Worm (Caenorhabditis elegans): ENCODE measurements around the gene ZK1128.1.
A peak's percentile ranks its signal among the peaks of the same experiment; 100 is the strongest.

Gene ZK1128.1

DNA sequence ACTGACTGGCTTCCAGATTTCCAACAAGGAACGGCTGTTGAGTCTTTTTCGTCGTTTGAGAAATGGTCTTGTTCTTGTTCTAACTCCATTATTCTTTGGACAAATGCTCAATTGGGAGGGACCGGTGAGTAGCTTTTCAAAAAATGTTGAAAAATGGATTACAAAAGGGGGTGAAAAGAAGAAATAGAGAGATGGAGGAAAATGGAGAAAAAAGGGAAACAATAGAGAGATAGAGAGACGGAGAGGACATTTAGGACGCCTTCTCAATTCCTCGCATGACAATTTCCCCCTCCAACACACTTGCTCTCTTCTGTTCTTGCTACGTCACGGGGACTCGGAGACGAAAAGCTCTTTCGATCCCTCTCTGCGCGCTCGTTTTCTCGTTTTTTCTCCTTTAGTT, 38.4 kb upstream of the ZK1128.1 start:
- TF ChIP-seq ceh-18 (tag; optimal IDR thresholded peaks at IDR 0.05) (peak; percentile 18), ceh-31 (tag; optimal IDR thresholded peaks at IDR 0.05) (peak; percentile 62), dmd-4 (tag; optimal IDR thresholded peaks at IDR 0.05; ENCODE audit: borderline replicate concordance) (no peak), tbx-2 (tag; optimal IDR thresholded peaks at IDR 0.05) (no peak), K02D7.2 (tag; optimal IDR thresholded peaks at IDR 0.05) (no peak), ceh-24 (tag; optimal IDR thresholded peaks at IDR 0.05) (no peak), lim-6 (tag; optimal IDR thresholded peaks at IDR 0.05) (no peak), pat-9 (tag; optimal IDR thresholded peaks at IDR 0.05) (no peak), ceh-2 (tag; optimal IDR thresholded peaks at IDR 0.05) (no peak), hlh-13 (GFP tag; optimal IDR thresholded peaks at IDR 0.05) (no peak), unc-42 (tag; optimal IDR thresholded peaks at IDR 0.05) (peak; percentile 89), ceh-34 (tag; optimal IDR thresholded peaks at IDR 0.05) (no peak), npax-4 (tag; optimal IDR thresholded peaks at IDR 0.05) (no peak), madf-2 (tag; optimal IDR thresholded peaks at IDR 0.05) (no peak)

DNA sequence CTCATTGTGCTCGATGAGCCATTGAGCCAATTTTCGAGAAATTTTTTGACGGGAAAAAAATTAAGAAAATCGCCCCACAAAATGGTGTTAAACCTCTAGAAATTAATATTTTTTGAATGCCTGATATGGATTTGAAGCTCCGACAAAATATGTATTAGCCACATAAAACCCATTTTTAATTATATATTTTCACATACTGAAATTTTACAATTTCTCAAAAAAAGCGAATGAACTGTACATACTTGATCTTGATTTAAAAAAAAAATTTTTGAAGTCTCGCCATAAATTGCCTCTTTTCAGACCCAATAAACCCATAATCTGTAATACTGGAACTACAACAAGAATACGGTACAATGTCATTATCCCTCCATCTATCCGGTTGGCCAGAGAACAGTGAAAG, 37.9 kb upstream of the ZK1128.1 start, which contains the start of gene nac-3:
Gene nac-3 (plus strand): TSS at position 301 of the 400 bp plus-strand sequence.
- no peak for TF ChIP-seq hlh-6 (tag; optimal IDR thresholded peaks at IDR 0.05)
- TF ChIP-seq unc-55 (GFP tag; optimal IDR thresholded peaks at IDR 0.05), result no peak
- no peak for TF ChIP-seq pros-1 (tag; optimal IDR thresholded peaks at IDR 0.05)
- no peak for TF ChIP-seq lim-6 (tag; optimal IDR thresholded peaks at IDR 0.05)
- TF ChIP-seq gmeb-2 (tag; optimal IDR thresholded peaks at IDR 0.05), result no peak
- TF ChIP-seq ceh-34 (tag; optimal IDR thresholded peaks at IDR 0.05), result no peak
- no peak for TF ChIP-seq ceh-18 (tag; optimal IDR thresholded peaks at IDR 0.05)
- no peak for TF ChIP-seq mec-3 (tag; optimal IDR thresholded peaks at IDR 0.05; ENCODE audit: borderline replicate concordance)
- no peak for TF ChIP-seq tbx-7 (tag; optimal IDR thresholded peaks at IDR 0.05)
- TF ChIP-seq syd-9 (tag; optimal IDR thresholded peaks at IDR 0.05), result no peak
- TF ChIP-seq lin-11 (tag; optimal IDR thresholded peaks at IDR 0.05), result no peak
- TF ChIP-seq pax-1 (tag; optimal IDR thresholded peaks at IDR 0.05), result no peak
- TF ChIP-seq K02D7.2 (tag; optimal IDR thresholded peaks at IDR 0.05), result no peak
- no peak for TF ChIP-seq npax-4 (tag; optimal IDR thresholded peaks at IDR 0.05)
- no peak for TF ChIP-seq Y22D7AL.16 (tag; optimal IDR thresholded peaks at IDR 0.05)
- TF ChIP-seq tbx-2 (tag; optimal IDR thresholded peaks at IDR 0.05), result no peak

DNA sequence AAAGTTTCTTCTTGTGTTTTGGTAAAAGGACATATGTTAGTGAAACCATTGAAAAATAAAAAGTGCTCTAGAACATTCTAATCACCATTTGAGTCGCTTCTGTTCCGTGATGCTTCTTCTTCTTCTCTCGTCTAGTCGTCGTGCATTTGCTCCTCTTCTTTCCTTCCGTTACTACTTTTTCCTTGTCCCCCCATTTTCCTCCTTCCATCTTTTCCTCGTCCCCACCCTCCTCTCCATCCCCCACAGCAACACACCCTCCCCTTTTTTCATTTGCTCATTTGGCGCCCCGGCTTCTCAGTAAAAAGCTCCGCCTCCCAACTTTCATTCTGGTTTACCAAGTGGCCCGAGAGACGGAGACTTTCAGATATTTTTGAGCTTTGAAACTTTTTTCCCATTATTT, 37.2 kb upstream of the ZK1128.1 start:
- TF ChIP-seq eyg-1 (tag; optimal IDR thresholded peaks at IDR 0.05), result no peak
- no peak for TF ChIP-seq Y22D7AL.16 (tag; optimal IDR thresholded peaks at IDR 0.05)
- no peak for TF ChIP-seq ceh-6 (GFP tag; optimal IDR thresholded peaks at IDR 0.05)
- TF ChIP-seq fax-1 (tag; optimal IDR thresholded peaks at IDR 0.05), result no peak
- TF ChIP-seq zip-5 (tag; optimal IDR thresholded peaks at IDR 0.05), result no peak

DNA sequence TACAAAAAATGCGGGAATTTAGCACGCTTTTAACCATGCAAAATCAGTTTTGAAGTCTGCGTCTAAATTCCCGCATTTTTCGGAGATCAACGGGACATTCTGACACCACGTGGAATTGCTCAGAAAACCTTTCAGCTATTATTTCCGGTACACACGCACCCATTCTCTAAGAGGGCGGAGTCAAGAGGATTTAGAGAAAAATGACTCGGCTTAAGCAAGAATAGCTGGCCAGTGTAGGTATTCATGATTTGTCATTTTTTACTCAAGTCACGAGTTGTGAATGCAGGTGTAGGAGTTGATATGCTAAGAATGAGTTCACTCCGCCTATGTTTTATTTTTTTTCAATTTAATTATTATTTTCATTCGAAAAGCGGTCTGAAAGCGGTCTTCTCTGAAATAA, 36.1 kb upstream of the ZK1128.1 start:
- TF ChIP-seq odd-2 (tag; optimal IDR thresholded peaks at IDR 0.05), result no peak

DNA sequence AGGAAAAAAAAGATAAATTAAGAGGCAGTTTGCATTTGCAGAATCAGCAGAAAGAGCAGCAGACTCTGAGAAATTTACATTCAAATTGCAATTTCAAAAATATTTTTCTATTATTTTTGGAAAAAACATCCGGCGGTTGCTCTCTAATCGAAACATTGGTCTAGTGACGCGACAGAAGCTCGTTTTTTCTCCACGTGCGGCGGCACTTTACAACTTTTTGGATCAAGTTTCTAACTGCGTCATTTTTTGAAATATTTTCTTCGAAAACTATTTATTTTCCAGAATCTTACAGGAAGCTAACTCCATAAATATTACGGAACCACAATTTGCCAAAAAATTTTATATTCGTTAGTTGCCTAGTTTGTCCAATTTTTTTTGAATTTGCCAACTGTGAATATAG, 35.4 kb upstream of the ZK1128.1 start:
- TF ChIP-seq ceh-2 (tag; optimal IDR thresholded peaks at IDR 0.05), result no peak
- TF ChIP-seq madf-2 (tag; optimal IDR thresholded peaks at IDR 0.05), result no peak
- no peak for TF ChIP-seq tbx-7 (tag; optimal IDR thresholded peaks at IDR 0.05)
- no peak for TF ChIP-seq pag-3 (tag; optimal IDR thresholded peaks at IDR 0.05; ENCODE audit: borderline replicate concordance)
- no peak for TF ChIP-seq T23F11.4 (GFP tag; optimal IDR thresholded peaks at IDR 0.05)
- no peak for TF ChIP-seq ceh-9 (tag; optimal IDR thresholded peaks at IDR 0.05)
- TF ChIP-seq sdc-2 (tag; optimal IDR thresholded peaks at IDR 0.05), result no peak

DNA sequence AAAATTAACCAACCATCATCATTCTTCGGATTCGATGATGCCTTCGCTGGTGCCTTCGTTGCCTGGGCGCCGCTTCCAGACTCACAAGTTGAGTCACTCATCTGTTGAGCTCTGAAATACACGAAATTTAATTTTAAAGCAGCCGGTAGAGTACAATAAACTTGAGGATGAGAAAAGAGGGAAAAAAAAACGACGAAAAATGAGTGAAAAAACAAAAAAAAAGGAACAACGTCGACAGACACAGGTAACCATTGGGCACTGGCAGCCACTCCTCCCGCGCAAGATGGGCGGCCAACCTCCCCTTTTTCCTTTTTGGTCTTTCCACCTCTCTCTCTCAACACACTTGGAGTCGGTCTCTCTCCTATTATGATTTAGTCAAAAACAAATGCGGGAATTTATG, 32.1 kb upstream of the ZK1128.1 start, which contains the start of gene K08E5.1:
Gene K08E5.1 (minus strand): TSS at position 101 of the 400 bp plus-strand sequence.
- TF ChIP-seq lin-11 (tag; optimal IDR thresholded peaks at IDR 0.05) (no peak), ztf-16 (tag; optimal IDR thresholded peaks at IDR 0.05) (no peak), F13H6.1 (tag; optimal IDR thresholded peaks at IDR 0.05) (no peak), unc-42 (tag; optimal IDR thresholded peaks at IDR 0.05) (no peak), pha-2 (tag; optimal IDR thresholded peaks at IDR 0.05) (no peak), ref-2 (tag; optimal IDR thresholded peaks at IDR 0.05) (no peak), hlh-15 (tag; optimal IDR thresholded peaks at IDR 0.05) (no peak)
